Fruit fly (Drosophila melanogaster) whole organism, wandering third instar larva: ENCODE results near the gene Graf.

ENCODE experiments used
- N ChIP-seq: fragments of >200 bp; optimal IDR thresholded peaks from 2 replicates; lab custom pipeline; 2018; ENCODE audit warnings: missing biosample characterization, missing external identifiers, missing genetic modification characterization
- h ChIP-seq: fragments of 200-800 bp; sonication (Bioruptor generic); optimal IDR thresholded peaks from 3 replicates; lab custom pipeline; 2016; ENCODE audit warnings: missing biosample characterization, mild to moderate bottlenecking, missing genetic modification characterization
- jim ChIP-seq: fragments of 175-275, 200-325 bp; sonication (Bioruptor generic); optimal IDR thresholded peaks from 2 replicates; lab custom pipeline; 2016; ENCODE audit warnings: missing biosample characterization, mild to moderate bottlenecking, missing genetic modification characterization
- psq ChIP-seq: fragments of 200-800 bp; sonication (Bioruptor generic); optimal IDR thresholded peaks from 3 replicates; lab custom pipeline; 2017; ENCODE audit warnings: missing biosample characterization, mild to moderate bottlenecking, missing genetic modification characterization, moderate library complexity
- usp ChIP-seq: fragments of >200 bp; optimal IDR thresholded peaks from 2 replicates; lab custom pipeline; 2017; ENCODE audit warnings: missing biosample characterization, missing genetic modification characterization

dm6 chrX:15740881-15741280 lies 19.7 kb downstream of the Graf start:
- TF ChIP-seq h (GFP tag; lab: Kevin White, UChicago) (no peak), psq (GFP tag; lab: Kevin White, UChicago) (no peak), jim (no peak), usp (no peak), N (no peak)
